Fruit fly (Drosophila melanogaster) whole organism: ENCODE measurements around the gene Atg18a.

Experiments
- CG8478 ChIP-seq: fragments of >200 bp; optimal IDR thresholded peaks from 2 replicates; lab custom pipeline; 2018; ENCODE audit warnings: inconsistent platforms
- Dll ChIP-seq: fragments of >200 bp; optimal IDR thresholded peaks from 2 replicates; lab custom pipeline; 2017
- pan ChIP-seq: fragments of >200 bp; optimal IDR thresholded peaks from 2 replicates; lab custom pipeline; 2017
- psq ChIP-seq: fragments of >200 bp; optimal IDR thresholded peaks from 2 replicates; lab custom pipeline; 2017
- usp ChIP-seq: fragments of >200 bp; optimal IDR thresholded peaks from 2 replicates; lab custom pipeline; 2017; ENCODE audit warnings: missing biosample characterization, missing genetic modification characterization, mixed read lengths

dm6 chr3L:8187397-8187811 is 747 bp downstream of the Atg18a start:
- TF ChIP-seq CG8478 (lab: Kevin White, UChicago): no peak
- TF ChIP-seq usp (GFP tag; lab: Kevin White, UChicago): no peak
- no peak for TF ChIP-seq psq
- no peak for TF ChIP-seq pan
- TF ChIP-seq Dll: no peak
